Worm (Caenorhabditis elegans): Measurements from ENCODE around the gene srv-6.

The srv-6 gene

ce11 chrX:4235752-4236151, 21.1 kb upstream of the srv-6 start, which contains the start of gene rab-37:
Gene rab-37, minus strand, starts transcription at chrX:4235852.
- TF ChIP-seq lin-15B (tag; optimal IDR thresholded peaks at IDR 0.05) (no peak), ztf-11 (tag; optimal IDR thresholded peaks at IDR 0.05) (no peak), nhr-23 (tag; optimal IDR thresholded peaks at IDR 0.05) (no peak), nhr-67 (tag; optimal IDR thresholded peaks at IDR 0.05) (no peak), aly-2 (tag; optimal IDR thresholded peaks at IDR 0.05) (no peak), ceh-28 (tag; optimal IDR thresholded peaks at IDR 0.05) (no peak), nhr-12 (tag; optimal IDR thresholded peaks at IDR 0.05) (no peak), nhr-76 (tag; optimal IDR thresholded peaks at IDR 0.05) (no peak), nhr-11 (tag; optimal IDR thresholded peaks at IDR 0.05) (no peak), mdl-1 (tag; optimal IDR thresholded peaks at IDR 0.05) (no peak), ZK546.5 (tag; optimal IDR thresholded peaks at IDR 0.05) (no peak), ceh-16 (tag; optimal IDR thresholded peaks at IDR 0.05) (no peak), nhr-25 (tag; optimal IDR thresholded peaks at IDR 0.05) (no peak), elt-3 (tag; optimal IDR thresholded peaks at IDR 0.05) (no peak), pqm-1 (tag; optimal IDR thresholded peaks at IDR 0.05) (no peak), nhr-28 (tag; optimal IDR thresholded peaks at IDR 0.05) (no peak)

- TF ChIP-seq aly-2 (tag; optimal IDR thresholded peaks at IDR 0.05) (no peak), fkh-10 (GFP tag; optimal IDR thresholded peaks at IDR 0.05) (peak; percentile 45)
Measured at ce11 chrX:4238971-4239370, 17.9 kb upstream of the srv-6 start.

ce11 chrX:4244489-4245123, 12.3 kb upstream of the srv-6 start:
- peak; percentile 9 for TF ChIP-seq pha-4 (tag; optimal IDR thresholded peaks at IDR 0.05)
- no peak for TF ChIP-seq ceh-16 (tag; optimal IDR thresholded peaks at IDR 0.05)
- no peak for TF ChIP-seq daf-12 (tag; optimal IDR thresholded peaks at IDR 0.05)
- no peak for TF ChIP-seq snpc-4 (tag; optimal IDR thresholded peaks at IDR 0.05)
- peak; percentile 37 for TF ChIP-seq pqm-1 (tag; optimal IDR thresholded peaks at IDR 0.05)
- peak; percentile 42 for TF ChIP-seq elt-2 (tag; optimal IDR thresholded peaks at IDR 0.05)
- peak; percentile 58 for TF ChIP-seq jun-1 (tag; optimal IDR thresholded peaks at IDR 0.05)
- TF ChIP-seq egl-5 (tag; optimal IDR thresholded peaks at IDR 0.05): no peak
- peak; percentile 38 for TF ChIP-seq nhr-43 (tag; optimal IDR thresholded peaks at IDR 0.05; ENCODE audit: poor library complexity, severe bottlenecking)

DNA sequence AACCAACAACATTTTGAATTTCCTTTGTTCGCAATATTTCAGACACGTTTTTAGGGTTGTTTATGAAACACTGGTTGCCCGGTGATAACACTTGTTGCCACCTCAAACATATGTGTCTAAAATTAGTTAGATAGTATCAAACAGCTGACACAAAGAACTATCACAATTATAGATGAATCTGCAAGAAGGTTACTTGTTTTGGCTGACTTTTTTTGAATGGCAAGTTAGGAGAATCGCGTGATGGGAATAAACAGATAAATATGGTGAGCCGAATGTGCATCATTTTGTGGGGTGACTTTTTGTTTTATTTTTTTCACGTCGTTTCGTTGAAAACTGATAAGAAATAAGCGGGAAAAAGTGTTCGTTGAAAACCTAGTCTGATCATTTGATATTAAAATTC, 11.7 kb upstream of the srv-6 start:
- TF ChIP-seq zag-1 (tag; optimal IDR thresholded peaks at IDR 0.05) (no peak), lin-39 (tag; optimal IDR thresholded peaks at IDR 0.05) (no peak), nhr-25 (tag; optimal IDR thresholded peaks at IDR 0.05) (no peak), fkh-2 (tag; optimal IDR thresholded peaks at IDR 0.05) (no peak), nhr-12 (tag; optimal IDR thresholded peaks at IDR 0.05) (no peak), pha-4 (tag; optimal IDR thresholded peaks at IDR 0.05) (peak; percentile 42), skn-1 (tag; optimal IDR thresholded peaks at IDR 0.05) (no peak), elt-2 (tag; optimal IDR thresholded peaks at IDR 0.05) (peak; percentile 89), elt-1 (tag; optimal IDR thresholded peaks at IDR 0.05) (peak; percentile 28), pqm-1 (tag; optimal IDR thresholded peaks at IDR 0.05) (peak; percentile 91)

DNA sequence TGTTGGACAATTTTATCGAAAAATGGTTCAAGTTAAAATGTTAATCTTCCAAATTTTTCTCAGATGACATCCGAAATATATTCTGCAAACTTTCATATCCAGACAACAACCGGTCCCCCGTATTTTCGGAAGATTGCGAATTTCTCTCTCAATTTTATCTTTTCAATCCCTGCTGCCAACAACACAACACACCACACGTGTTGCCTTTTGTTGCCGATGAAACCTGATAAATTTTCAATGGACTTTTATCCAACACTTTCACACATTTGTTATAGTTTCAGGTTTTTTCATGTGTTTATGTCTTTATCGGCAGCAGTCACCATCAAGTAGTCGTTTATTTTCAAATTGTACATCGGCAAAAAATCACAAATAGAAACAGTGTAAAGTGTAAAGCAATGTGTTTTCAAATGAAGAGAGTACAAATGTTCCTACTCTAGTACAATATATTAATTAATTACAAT, 10.6 kb upstream of the srv-6 start:
- peak; percentile 43 for TF ChIP-seq nhr-25 (tag; optimal IDR thresholded peaks at IDR 0.05)
- TF ChIP-seq ztf-11 (tag; optimal IDR thresholded peaks at IDR 0.05): no peak
- peak; percentile 95 for TF ChIP-seq ama-1 (optimal IDR thresholded peaks at IDR 0.05)
- peak; percentile 53 for TF ChIP-seq elt-2 (tag; optimal IDR thresholded peaks at IDR 0.05)
- TF ChIP-seq nhr-12 (tag; optimal IDR thresholded peaks at IDR 0.05): no peak
- TF ChIP-seq snpc-4 (tag; optimal IDR thresholded peaks at IDR 0.05): no peak
- no peak for TF ChIP-seq fos-1 (tag; optimal IDR thresholded peaks at IDR 0.05)
- TF ChIP-seq pha-4 (tag; optimal IDR thresholded peaks at IDR 0.05): peak; percentile 17
- TF ChIP-seq hmg-11 (tag; optimal IDR thresholded peaks at IDR 0.05): no peak
- no peak for TF ChIP-seq unc-62 (GFP tag; optimal IDR thresholded peaks at IDR 0.05)
- TF ChIP-seq nfya-1 (tag; optimal IDR thresholded peaks at IDR 0.05; ENCODE audit: insufficient read depth): peak; percentile 38
- no peak for TF ChIP-seq nhr-77 (tag; optimal IDR thresholded peaks at IDR 0.05)
- peak; percentile 2 for TF ChIP-seq lsy-12 (tag; optimal IDR thresholded peaks at IDR 0.05)
- TF ChIP-seq pqm-1 (tag; optimal IDR thresholded peaks at IDR 0.05): peak; percentile 71
- TF ChIP-seq unc-39 (tag; optimal IDR thresholded peaks at IDR 0.05): no peak
- peak; percentile 68 for TF ChIP-seq nhr-43 (tag; optimal IDR thresholded peaks at IDR 0.05; ENCODE audit: poor library complexity, severe bottlenecking)
- TF ChIP-seq nhr-23 (tag; optimal IDR thresholded peaks at IDR 0.05): no peak
- no peak for TF ChIP-seq elt-1 (tag; optimal IDR thresholded peaks at IDR 0.05)

Data from whole organism, L3 larva.